Fruit fly (Drosophila melanogaster): Measurements from ENCODE around the gene CG42502.
A peak's percentile ranks its signal among the peaks of the same experiment; 100 is the strongest.

CG42502 gene

DNA sequence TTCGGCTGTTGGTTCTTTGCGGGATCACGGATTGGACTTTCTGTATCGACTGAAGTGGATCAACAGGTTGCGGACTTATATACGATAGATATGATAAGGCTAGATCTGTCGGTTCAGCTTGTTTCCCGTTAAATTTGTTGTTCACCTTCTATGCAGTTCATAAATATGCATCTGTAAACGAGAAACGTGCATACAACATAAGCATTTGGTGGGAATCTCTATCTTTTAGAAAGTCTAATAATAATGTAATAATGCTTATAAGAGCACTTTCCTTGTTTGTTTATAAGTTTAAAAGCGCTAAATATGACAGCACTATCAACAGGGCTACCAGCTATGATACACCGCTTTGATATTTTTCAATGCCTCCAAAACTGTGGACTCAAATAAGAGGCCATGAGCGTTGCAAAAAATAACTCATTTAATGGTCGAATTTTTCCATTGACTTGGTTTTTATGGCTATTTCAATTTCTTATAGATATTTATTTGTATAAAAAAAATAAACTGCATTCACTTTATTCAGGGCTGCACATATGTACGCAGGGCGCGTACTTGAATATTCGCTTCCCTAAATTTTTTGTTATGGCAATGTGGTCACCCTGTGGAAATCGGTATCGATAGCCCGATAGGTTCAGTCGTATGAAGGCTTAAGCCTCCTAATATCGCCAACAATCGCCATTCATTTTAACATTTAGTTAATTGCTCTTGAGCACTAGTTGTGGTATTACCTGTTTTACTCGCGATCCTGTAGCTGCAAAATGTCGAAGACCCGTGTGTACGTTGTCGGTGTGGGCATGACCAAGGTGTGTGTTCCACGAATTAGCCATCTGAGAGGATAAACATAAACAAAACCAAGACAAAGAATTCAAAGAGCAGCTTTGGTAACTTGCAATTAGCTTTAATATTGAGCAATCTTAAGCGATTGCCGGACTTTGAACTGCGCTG, 19.8 kb upstream of the CG42502 start, which contains the start of the genes CG17597 and ScpX (continued):
- no peak for TF ChIP-seq z (GFP tag; IDR thresholded peaks at IDR 0.05)
- peak; percentile 52 for TF ChIP-seq CG17385 (GFP tag; optimal IDR thresholded peaks at IDR 0.05)
- peak; percentile 51 for TF ChIP-seq sqz (GFP tag; optimal IDR thresholded peaks at IDR 0.05)
- 0 out of 2 replicates have a peak, but pooled peaks have one; percentile 11 for TF ChIP-seq CG7372 (GFP tag; IDR thresholded peaks at IDR 0.05)
- peak; percentile 74 for TF ChIP-seq CG13775 (GFP tag; optimal IDR thresholded peaks at IDR 0.05)
- peak; percentile 32; the same call in 1 of the 2 replicates for TF ChIP-seq vvl (GFP tag; IDR thresholded peaks at IDR 0.05)
- peak; percentile 47 for TF ChIP-seq Asciz (GFP tag; optimal IDR thresholded peaks at IDR 0.05)
- peak; percentile 61 for TF ChIP-seq HmgZ (tag; optimal IDR thresholded peaks at IDR 0.05)
- TF ChIP-seq CG16815 (GFP tag; optimal IDR thresholded peaks at IDR 0.05): peak; percentile 26
- peak; percentile 22 to 75 for TF ChIP-seq chif (GFP tag; optimal IDR thresholded peaks at IDR 0.05)
- peak; percentile 53 for TF ChIP-seq CG10654 (GFP tag; optimal IDR thresholded peaks at IDR 0.05)
- TF ChIP-seq nmo (GFP tag; optimal IDR thresholded peaks at IDR 0.05): peak; percentile 81
- TF ChIP-seq kah (GFP tag; optimal IDR thresholded peaks at IDR 0.05): peak; percentile 99
- no peak for TF ChIP-seq sens-2 (GFP tag; IDR thresholded peaks at IDR 0.05)
- TF ChIP-seq CG9876 (GFP tag; optimal IDR thresholded peaks at IDR 0.05): peak; percentile 19
- no peak for TF ChIP-seq CG8089 (GFP tag; optimal IDR thresholded peaks at IDR 0.05)
- peak; percentile 47; the same call in 1 of the 2 replicates for TF ChIP-seq CG32532 (GFP tag; IDR thresholded peaks at IDR 0.05)
- TF ChIP-seq stc (GFP tag; IDR thresholded peaks at IDR 0.05): no peak
- peak; percentile 77 for TF ChIP-seq Ets97D (GFP tag; optimal IDR thresholded peaks at IDR 0.05)
- TF ChIP-seq Nf-YA (GFP tag; IDR thresholded peaks at IDR 0.05): no peak
- TF ChIP-seq btn (GFP tag; optimal IDR thresholded peaks at IDR 0.05): no peak
- peak; percentile 79 for TF ChIP-seq CG2116 (GFP tag; optimal IDR thresholded peaks at IDR 0.05)
- TF ChIP-seq abd-A (tag; optimal IDR thresholded peaks at IDR 0.05): no peak
- TF ChIP-seq tgo (GFP tag; IDR thresholded peaks at IDR 0.05): peak; percentile 35; the same call in 2 of the 3 replicates
- peak; percentile 46 for TF ChIP-seq CG8944 (GFP tag; optimal IDR thresholded peaks at IDR 0.05)
- peak; percentile 74 for TF ChIP-seq pzg (GFP tag; optimal IDR thresholded peaks at IDR 0.05)
- no peak for TF ChIP-seq her (GFP tag; optimal IDR thresholded peaks at IDR 0.05)
- no peak for TF ChIP-seq Atf6 (GFP tag; IDR thresholded peaks at IDR 0.05)
- peak; percentile 58 for TF ChIP-seq Oli (tag; optimal IDR thresholded peaks at IDR 0.05)
- no peak for TF ChIP-seq schlank (tag; optimal IDR thresholded peaks at IDR 0.05)
- peak; percentile 22 for TF ChIP-seq CG5245 (GFP tag; optimal IDR thresholded peaks at IDR 0.05)
- TF ChIP-seq H2.0 (GFP tag; IDR thresholded peaks at IDR 0.05): peak; percentile 57
- no peak; the same call in 1 of the 2 replicates for TF ChIP-seq al (GFP tag; IDR thresholded peaks at IDR 0.05)
- peak; percentile 61 for TF ChIP-seq MBD-R2 (GFP tag; IDR thresholded peaks at IDR 0.05)
- peak; percentile 28 for TF ChIP-seq p53 (GFP tag; optimal IDR thresholded peaks at IDR 0.05)
- no peak for TF ChIP-seq Drgx (GFP tag; IDR thresholded peaks at IDR 0.05)
- TF ChIP-seq Gug (GFP tag; IDR thresholded peaks at IDR 0.05): peak; percentile 48; the same call in 3 of the 4 replicates
- TF ChIP-seq Sry-β (GFP tag; optimal IDR thresholded peaks at IDR 0.05): peak; percentile 100
- TF ChIP-seq Max (GFP tag; optimal IDR thresholded peaks at IDR 0.05): peak; percentile 68
- no peak for TF ChIP-seq tio (GFP tag; optimal IDR thresholded peaks at IDR 0.05)
- peak in 1 of 2 experiments; percentile 47 for TF ChIP-seq Hr78 (GFP tag; optimal IDR thresholded peaks at IDR 0.05)
- no peak for TF ChIP-seq CG11398 (GFP tag; optimal IDR thresholded peaks at IDR 0.05)
- peak; percentile 64 for TF ChIP-seq Blimp-1 (GFP tag; optimal IDR thresholded peaks at IDR 0.05)
- no peak for TF ChIP-seq NK7.1 (GFP tag; optimal IDR thresholded peaks at IDR 0.05)
- TF ChIP-seq Dbx (GFP tag; IDR thresholded peaks at IDR 0.05): peak; percentile 61; the same call in 2 of the 3 replicates
- peak; percentile 54 for TF ChIP-seq Sox100B (GFP tag; optimal IDR thresholded peaks at IDR 0.05)
- TF ChIP-seq pnt (GFP tag; optimal IDR thresholded peaks at IDR 0.05): peak; percentile 58
- TF ChIP-seq CG17328 (GFP tag; IDR thresholded peaks at IDR 0.05): no peak; the same call in 1 of the 2 replicates
- TF ChIP-seq HmgD (GFP tag; optimal IDR thresholded peaks at IDR 0.05): peak; percentile 21
